Worm (Caenorhabditis elegans): ENCODE measurements around the gene F40A3.4.

The F40A3.4 gene

ce11 chrV:7875456-7875855 is at the start of gene F40A3.4:
Gene F40A3.4, plus strand, starts transcription at chrV:7875756.
- TF ChIP-seq efl-1 (optimal IDR thresholded peaks at IDR 0.05) (no peak), efl-1 (GFP tag; optimal IDR thresholded peaks at IDR 0.05 in 1 of 2) (peak in 1 of 2 experiments; percentile 48), mdl-1 (tag; optimal IDR thresholded peaks at IDR 0.05) (no peak), fkh-8 (tag; optimal IDR thresholded peaks at IDR 0.05) (no peak)

ce11 chrV:7825836-7826235 is 49.7 kb upstream of the F40A3.4 start:
- TF ChIP-seq fkh-4 (tag; optimal IDR thresholded peaks at IDR 0.05; ENCODE audit: borderline replicate concordance) (no peak), unc-98 (GFP tag; IDR thresholded peaks at IDR 0.05) (no peak), F16B12.6 (tag; optimal IDR thresholded peaks at IDR 0.05) (no peak), nhr-12 (tag; optimal IDR thresholded peaks at IDR 0.05) (no peak), fos-1 (tag; optimal IDR thresholded peaks at IDR 0.05) (no peak), aly-2 (tag; optimal IDR thresholded peaks at IDR 0.05) (no peak), skn-1 (tag; optimal IDR thresholded peaks at IDR 0.05) (no peak), tbx-2 (tag; optimal IDR thresholded peaks at IDR 0.05) (no peak), ceh-88 (GFP tag; IDR thresholded peaks at IDR 0.05) (no peak), C04F5.9 (tag; optimal IDR thresholded peaks at IDR 0.05) (no peak), fkh-10 (GFP tag; optimal IDR thresholded peaks at IDR 0.05) (no peak), egl-27 (tag; optimal IDR thresholded peaks at IDR 0.05) (no peak), zag-1 (tag; optimal IDR thresholded peaks at IDR 0.05) (no peak), nhr-77 (tag; optimal IDR thresholded peaks at IDR 0.05) (no peak), lsy-2 (tag; optimal IDR thresholded peaks at IDR 0.05) (no peak), alr-1 (tag; optimal IDR thresholded peaks at IDR 0.05; ENCODE audit: borderline replicate concordance) (no peak), ceh-8 (GFP tag; optimal IDR thresholded peaks at IDR 0.05) (no peak)

ce11 chrV:7826362-7826761 is 49.2 kb upstream of the F40A3.4 start:
- peak; percentile 54 for TF ChIP-seq rnt-1 (tag; optimal IDR thresholded peaks at IDR 0.05)
- no peak for TF ChIP-seq pax-3 (tag; optimal IDR thresholded peaks at IDR 0.05)
- peak; percentile 49 for TF ChIP-seq dsc-1 (tag; optimal IDR thresholded peaks at IDR 0.05)

- TF ChIP-seq blmp-1 (tag; optimal IDR thresholded peaks at IDR 0.05): no peak
- TF ChIP-seq unc-98 (GFP tag; IDR thresholded peaks at IDR 0.05): no peak
- no peak for TF ChIP-seq nhr-12 (tag; optimal IDR thresholded peaks at IDR 0.05)
- TF ChIP-seq elt-2 (tag; optimal IDR thresholded peaks at IDR 0.05): no peak
- TF ChIP-seq egl-13 (tag; optimal IDR thresholded peaks at IDR 0.05): no peak
- no peak for TF ChIP-seq vab-15 (tag; optimal IDR thresholded peaks at IDR 0.05)
- TF ChIP-seq nhr-19 (GFP tag; conservative IDR thresholded peaks at IDR 0.05): no peak
- TF ChIP-seq dsc-1 (tag; optimal IDR thresholded peaks at IDR 0.05): no peak
- TF ChIP-seq nhr-85 (tag): no peak
- TF ChIP-seq snpc-4 (tag; optimal IDR thresholded peaks at IDR 0.05): no peak
- no peak for TF ChIP-seq fos-1 (tag; optimal IDR thresholded peaks at IDR 0.05)
- TF ChIP-seq nhr-84 (tag; optimal IDR thresholded peaks at IDR 0.05): no peak
- no peak for TF ChIP-seq aha-1 (tag; optimal IDR thresholded peaks at IDR 0.05)
- TF ChIP-seq efl-3 (GFP tag; optimal IDR thresholded peaks at IDR 0.05): no peak
- TF ChIP-seq pag-3 (tag; optimal IDR thresholded peaks at IDR 0.05; ENCODE audit: borderline replicate concordance, insufficient read depth): no peak
- no peak for TF ChIP-seq pqm-1 (tag; optimal IDR thresholded peaks at IDR 0.05)
- no peak for TF ChIP-seq ceh-88 (GFP tag; IDR thresholded peaks at IDR 0.05)
Measured at ce11 chrV:7826917-7827316, 48.6 kb upstream of the F40A3.4 start, which contains the start of gene mig-6. Gene mig-6, plus strand, starts transcription at chrV:7827217.

DNA sequence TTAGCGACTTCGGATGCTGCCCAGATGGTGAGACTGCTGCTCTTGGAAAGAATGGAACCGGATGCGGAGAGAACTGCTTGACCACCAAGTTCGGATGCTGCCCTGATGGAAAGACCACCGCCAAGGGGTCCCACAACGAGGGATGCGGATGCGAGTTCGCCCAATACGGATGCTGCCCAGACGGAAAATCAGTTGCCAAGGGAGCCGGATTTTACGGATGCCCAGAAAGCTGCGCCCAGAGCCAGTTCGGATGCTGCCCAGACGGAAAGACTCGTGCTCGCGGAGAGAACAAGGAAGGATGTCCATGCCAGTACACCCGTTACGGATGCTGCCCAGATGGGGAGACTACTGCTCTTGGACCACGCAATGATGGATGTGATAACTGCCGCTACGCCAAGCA is 44.6 kb upstream of the F40A3.4 start:
- TF ChIP-seq efl-1 (optimal IDR thresholded peaks at IDR 0.05): no peak
- TF ChIP-seq efl-1 (GFP tag; optimal IDR thresholded peaks at IDR 0.05 in 1 of 2): peak in 1 of 2 experiments; percentile 65
- TF ChIP-seq nhr-19 (GFP tag; conservative IDR thresholded peaks at IDR 0.05): no peak
